Worm (Caenorhabditis elegans) whole organism, L3 larva: ENCODE data around the gene ZK1236.1.

ENCODE experiments used
- egl-27 ChIP-seq: sonication (generic microtip); optimal IDR thresholded peaks from 4 replicates; lab custom pipeline; 2017; ENCODE audit warnings: missing biosample characterization, missing genetic modification reagents, missing genetic modification characterization
- elt-2 ChIP-seq: sonication (generic microtip); optimal IDR thresholded peaks from 2 replicates; lab custom pipeline; 2016; ENCODE audit warnings: missing genetic modification reagents, mild to moderate bottlenecking, missing genetic modification characterization, missing compliant biosample characterization
- nhr-23 ChIP-seq: fragments of 150-350 bp; optimal IDR thresholded peaks from 2 replicates; lab custom pipeline; 2014; ENCODE audit warnings: missing biosample characterization, missing genetic modification reagents, missing genetic modification characterization
- nhr-237 ChIP-seq: fragments of 150-350 bp; optimal IDR thresholded peaks from 2 replicates; lab custom pipeline; 2014; ENCODE audit warnings: missing biosample characterization, missing genetic modification characterization
- nhr-25 ChIP-seq: sonication (generic microtip); optimal IDR thresholded peaks from 2 replicates; lab custom pipeline; 2017; ENCODE audit warnings: missing biosample characterization, missing genetic modification characterization
- pha-4 ChIP-seq: fragments of 150-350 bp; optimal IDR thresholded peaks from 2 replicates; lab custom pipeline; 2014; ENCODE audit warnings: missing biosample characterization, missing genetic modification reagents, missing genetic modification characterization
- ztf-11 ChIP-seq: fragments of 150-350 bp; optimal IDR thresholded peaks from 2 replicates; lab custom pipeline; 2014; ENCODE audit warnings: missing biosample characterization, missing genetic modification characterization

ce11 chrIII:8439312-8439711 is 10.2 kb downstream of the ZK1236.1 start, which contains the start of gene pqn-96:
- no peak for TF ChIP-seq egl-27
- no peak for TF ChIP-seq elt-2 (tag; lab: Kevin White, UChicago)
- TF ChIP-seq pha-4 (tag; lab: Kevin White, UChicago), result no peak
- no peak for TF ChIP-seq nhr-25 (tag; lab: Kevin White, UChicago)
- no peak for TF ChIP-seq ztf-11 (tag; lab: Kevin White, UChicago)
- no peak for TF ChIP-seq nhr-237 (tag; lab: Kevin White, UChicago)
- TF ChIP-seq nhr-23 (tag; lab: Kevin White, UChicago), result no peak
